Worm (Caenorhabditis elegans) whole organism, L1 larva: ENCODE results near the gene Y81B9A.3.

Source experiments
- ceh-82 ChIP-seq, 3 experiments: fragments of 150-350 bp in 1 of 3; sonication (generic microtip) in 2 of 3; optimal IDR thresholded peaks; 2 replicates each; lab custom pipeline; 2014 to 2017; ENCODE audit warnings: missing biosample characterization in 3 of 3, missing genetic modification characterization in 3 of 3
- fkh-10 ChIP-seq: sonication (generic microtip); optimal IDR thresholded peaks from 2 replicates; lab custom pipeline; 2017; ENCODE audit warnings: missing biosample characterization, missing genetic modification reagents, missing genetic modification characterization
- lin-13 ChIP-seq: fragments of 150-350 bp; optimal IDR thresholded peaks from 2 replicates; lab custom pipeline; 2014; ENCODE audit warnings: missing biosample characterization, missing genetic modification reagents, missing genetic modification characterization
- lsy-2 ChIP-seq, 2 experiments: fragments of 150-350 bp; optimal IDR thresholded peaks; 2 replicates each; lab custom pipeline; 2014; ENCODE audit warnings: missing biosample characterization in 2 of 2, missing genetic modification characterization in 2 of 2
- mef-2 ChIP-seq: fragments of 150-350 bp; optimal IDR thresholded peaks from 2 replicates; lab custom pipeline; 2014; ENCODE audit warnings: missing biosample characterization, missing genetic modification characterization
- nhr-20 ChIP-seq: sonication (generic microtip); optimal IDR thresholded peaks from 2 replicates; lab custom pipeline; 2016; ENCODE audit warnings: mild to moderate bottlenecking, missing genetic modification characterization, missing compliant biosample characterization
- nhr-28 ChIP-seq: fragments of 150-350 bp; optimal IDR thresholded peaks from 2 replicates; lab custom pipeline; 2014; ENCODE audit warnings: missing biosample characterization, missing genetic modification characterization
- nhr-71 ChIP-seq: sonication (generic microtip); optimal IDR thresholded peaks from 2 replicates; lab custom pipeline; 2016; ENCODE audit warnings: mild to moderate bottlenecking, missing genetic modification characterization, moderate library complexity, missing compliant biosample characterization
- skn-1 ChIP-seq: fragments of 150-350 bp; optimal IDR thresholded peaks from 2 replicates; lab custom pipeline; 2014; ENCODE audit warnings: missing biosample characterization, missing genetic modification characterization
- snpc-4 ChIP-seq: fragments of 150-350 bp; optimal IDR thresholded peaks from 2 replicates; lab custom pipeline; 2014; ENCODE audit warnings: missing biosample characterization, missing genetic modification characterization
- unc-62 ChIP-seq: fragments of 150-350 bp; optimal IDR thresholded peaks from 2 replicates; lab custom pipeline; 2014; ENCODE audit warnings: missing biosample characterization, missing genetic modification reagents, missing genetic modification characterization
- ztf-11 ChIP-seq, 2 experiments: sonication (generic microtip); optimal IDR thresholded peaks; 2 replicates each; lab custom pipeline; 2016 to 2017; ENCODE audit warnings: missing genetic modification characterization in 2 of 2, missing biosample characterization in 1 of 2, missing compliant biosample characterization in 1 of 2

- no peak for TF ChIP-seq ceh-82 (tag; optimal IDR thresholded peaks at IDR 0.05; lab: Kevin White, UChicago)
- TF ChIP-seq skn-1 (tag; lab: Kevin White, UChicago) = no peak
- TF ChIP-seq fkh-10 (GFP tag; lab: Kevin White, UChicago) = no peak
- TF ChIP-seq unc-62 (GFP tag; lab: Kevin White, UChicago) = no peak
- TF ChIP-seq lin-13 (GFP tag; lab: Kevin White, UChicago) = no peak
- no peak for TF ChIP-seq nhr-71 (tag; lab: Kevin White, UChicago)
- TF ChIP-seq snpc-4 (tag; lab: Kevin White, UChicago) = no peak
- TF ChIP-seq lsy-2 (tag; optimal IDR thresholded peaks at IDR 0.05; lab: Kevin White, UChicago) = no peak
- no peak for TF ChIP-seq nhr-20 (tag; lab: Kevin White, UChicago)
- no peak for TF ChIP-seq ztf-11 (tag; optimal IDR thresholded peaks at IDR 0.05; lab: Kevin White, UChicago)
- TF ChIP-seq nhr-28 (tag; lab: Kevin White, UChicago) = no peak
- TF ChIP-seq mef-2 (tag; lab: Kevin White, UChicago) = no peak
Observed at ce11 chrX:9232037-9232436, 49.8 kb downstream of the Y81B9A.3 start, which contains the start of gene vav-1.
